Worm (Caenorhabditis elegans) whole organism, young adult: ENCODE results near the gene lys-4.

ENCODE experiments used
- B0019.2 ChIP-seq: fragments of 200-800 bp; sonication (Bioruptor generic); conservative IDR thresholded peaks from 2 replicates; pipeline ENCODE4 v1.3.6; 2022; ENCODE audit warnings: missing genetic modification reagents, missing genetic modification characterization, missing compliant biosample characterization
- B0336.3 ChIP-seq: fragments of 200-800 bp; sonication (Bioruptor generic); IDR thresholded peaks from 2 replicates; pipeline ENCODE4 v1.3.6; 2022; ENCODE audit warnings: missing genetic modification characterization, missing compliant biosample characterization
- D2030.7 ChIP-seq: fragments of 200-800 bp; sonication (Bioruptor generic); IDR thresholded peaks from 2 replicates; pipeline ENCODE4 v1.3.6; 2022; ENCODE audit warnings: missing genetic modification reagents, missing genetic modification characterization, missing compliant biosample characterization
- F23B12.7 ChIP-seq: sonication (generic microtip); optimal IDR thresholded peaks from 2 replicates; lab custom pipeline; 2017; ENCODE audit warnings: missing genetic modification characterization, mild to moderate bottlenecking, missing compliant biosample characterization, antibody characterized with exemption, moderate library complexity; ENCODE audit not compliant: insufficient read depth
- F37B4.10 ChIP-seq: fragments of 200-800 bp; sonication (Bioruptor generic); IDR thresholded peaks from 2 replicates; pipeline ENCODE4 v1.3.6; 2022; ENCODE audit warnings: missing genetic modification characterization, missing compliant biosample characterization
- T07F8.4 ChIP-seq: sonication (generic microtip); optimal IDR thresholded peaks from 2 replicates; lab custom pipeline; 2016; ENCODE audit warnings: mild to moderate bottlenecking, missing genetic modification characterization, moderate library complexity, missing compliant biosample characterization
- T26A5.8 ChIP-seq: sonication (generic microtip); optimal IDR thresholded peaks from 2 replicates; lab custom pipeline; 2016; ENCODE audit warnings: missing genetic modification characterization, missing compliant biosample characterization
- Y79H2A.3 ChIP-seq: fragments of 200-800 bp; sonication (Bioruptor generic); conservative IDR thresholded peaks from 2 replicates; pipeline ENCODE4 v1.3.6; 2022; ENCODE audit warnings: missing genetic modification reagents, missing genetic modification characterization, missing compliant biosample characterization
- Y95B8A.8 ChIP-seq: fragments of 200-800 bp; sonication (Bioruptor generic); IDR thresholded peaks from 2 replicates; pipeline ENCODE4 v1.3.6; 2022; ENCODE audit warnings: missing genetic modification reagents, missing genetic modification characterization, missing compliant biosample characterization
- ZK185.1 ChIP-seq: sonication (generic microtip); optimal IDR thresholded peaks from 2 replicates; lab custom pipeline; 2016; ENCODE audit warnings: mild to moderate bottlenecking, missing genetic modification characterization, missing compliant biosample characterization; ENCODE audit not compliant: poor library complexity, severe bottlenecking
- atf-7 ChIP-seq: sonication (generic microtip); optimal IDR thresholded peaks from 2 replicates; lab custom pipeline; 2017; ENCODE audit warnings: mild to moderate bottlenecking, missing genetic modification characterization, missing compliant biosample characterization
- athp-1 ChIP-seq: sonication (generic microtip); optimal IDR thresholded peaks from 2 replicates; lab custom pipeline; 2017; ENCODE audit warnings: mild to moderate bottlenecking, missing genetic modification characterization, missing compliant biosample characterization
- attf-3 ChIP-seq: fragments of 200-800 bp; sonication (Bioruptor generic); conservative IDR thresholded peaks from 2 replicates; pipeline ENCODE4 v1.3.6; 2022; ENCODE audit warnings: missing genetic modification reagents, missing genetic modification characterization, missing compliant biosample characterization
- bed-2 ChIP-seq: fragments of 200-800 bp; sonication (Bioruptor generic); IDR thresholded peaks from 2 replicates; pipeline ENCODE4 v1.3.6; 2022; ENCODE audit warnings: missing genetic modification reagents, missing genetic modification characterization, missing compliant biosample characterization
- ccch-3 ChIP-seq: fragments of 200-800 bp; sonication (Bioruptor generic); optimal IDR thresholded peaks from 2 replicates; lab custom pipeline; 2018; ENCODE audit warnings: mild to moderate bottlenecking, missing genetic modification characterization, missing compliant biosample characterization
- ceh-27 ChIP-seq: fragments of 200-800 bp; sonication (Bioruptor generic); optimal IDR thresholded peaks from 2 replicates; lab custom pipeline; 2018; ENCODE audit warnings: mild to moderate bottlenecking, missing genetic modification characterization, moderate library complexity, missing compliant biosample characterization
- ceh-91 ChIP-seq: fragments of 200-800 bp; sonication (Bioruptor generic); IDR thresholded peaks from 2 replicates; pipeline ENCODE4 v1.3.6; 2022; ENCODE audit warnings: missing genetic modification reagents, missing genetic modification characterization, missing compliant biosample characterization
- chd-7 ChIP-seq: sonication (generic microtip); optimal IDR thresholded peaks from 2 replicates; lab custom pipeline; 2016; ENCODE audit warnings: mild to moderate bottlenecking, missing genetic modification characterization, moderate library complexity, missing compliant biosample characterization
- dpl-1 ChIP-seq: fragments of 150-350 bp; optimal IDR thresholded peaks from 2 replicates; lab custom pipeline; 2014; ENCODE audit warnings: missing biosample characterization, missing genetic modification reagents, missing genetic modification characterization
- efl-1 ChIP-seq: fragments of 150-350 bp; optimal IDR thresholded peaks from 2 replicates; lab custom pipeline; 2014; ENCODE audit warnings: missing biosample characterization, missing genetic modification reagents, missing genetic modification characterization
- ets-4 ChIP-seq: fragments of 200-800 bp; sonication (Bioruptor generic); optimal IDR thresholded peaks from 2 replicates; lab custom pipeline; 2018; ENCODE audit warnings: mild to moderate bottlenecking, missing genetic modification characterization, missing compliant biosample characterization
- gei-17 ChIP-seq: fragments of 200-800 bp; sonication (Bioruptor generic); optimal IDR thresholded peaks from 2 replicates; lab custom pipeline; 2018; ENCODE audit warnings: mild to moderate bottlenecking, missing genetic modification characterization, missing compliant biosample characterization
- hlh-12 ChIP-seq: sonication (generic microtip); optimal IDR thresholded peaks from 2 replicates; lab custom pipeline; 2016; ENCODE audit warnings: missing genetic modification characterization, missing compliant biosample characterization
- hrde-1 ChIP-seq: sonication (generic microtip); optimal IDR thresholded peaks from 2 replicates; lab custom pipeline; 2016; ENCODE audit warnings: missing genetic modification characterization, mild to moderate bottlenecking, missing compliant biosample characterization, moderate library complexity, missing genotype, missing genetic modification reagents, borderline replicate concordance
- let-607 ChIP-seq, 2 experiments: fragments of 200-800 bp in 1 of 2; sonication (Bioruptor generic) in 1 of 2; sonication (generic microtip) in 1 of 2; optimal IDR thresholded peaks; 2 replicates each; lab custom pipeline; 2016 to 2018; ENCODE audit warnings: mild to moderate bottlenecking in 2 of 2, missing compliant biosample characterization in 2 of 2, missing genetic modification characterization in 2 of 2, moderate library complexity in 2 of 2, missing genotype in 1 of 2
- lin-35 ChIP-seq, 3 experiments: fragments of 150-350 bp in 2 of 3; sonication (generic microtip) in 1 of 3; optimal IDR thresholded peaks; 2 replicates each; lab custom pipeline; 2014 to 2018; ENCODE audit warnings: missing biosample characterization in 3 of 3, missing genetic modification characterization in 3 of 3, missing genetic modification reagents in 3 of 3
- lin-40 ChIP-seq: sonication (generic microtip); optimal IDR thresholded peaks from 2 replicates; lab custom pipeline; 2016; ENCODE audit warnings: missing genetic modification characterization, mild to moderate bottlenecking, missing compliant biosample characterization, missing genotype, missing genetic modification reagents
- lir-1 ChIP-seq: fragments of 200-800 bp; sonication (Bioruptor generic); conservative IDR thresholded peaks from 2 replicates; pipeline ENCODE4 v1.3.6; 2022; ENCODE audit warnings: missing genetic modification reagents, missing genetic modification characterization, missing compliant biosample characterization
- lsl-1 ChIP-seq: fragments of 200-800 bp; sonication (Bioruptor generic); optimal IDR thresholded peaks from 2 replicates; lab custom pipeline; 2018; ENCODE audit warnings: mild to moderate bottlenecking, missing genetic modification characterization, moderate library complexity, missing compliant biosample characterization
- madf-10 ChIP-seq: sonication (generic microtip); optimal IDR thresholded peaks from 2 replicates; lab custom pipeline; 2016; ENCODE audit warnings: mild to moderate bottlenecking, missing genetic modification characterization, missing compliant biosample characterization
- mel-28 ChIP-seq: sonication (generic microtip); optimal IDR thresholded peaks from 2 replicates; lab custom pipeline; 2016; ENCODE audit warnings: borderline replicate concordance, mild to moderate bottlenecking, missing genetic modification characterization, missing compliant biosample characterization
- mes-4 ChIP-seq: sonication (generic microtip); optimal IDR thresholded peaks from 2 replicates; lab custom pipeline; 2016; ENCODE audit warnings: missing genotype, missing genetic modification characterization, missing compliant biosample characterization
- mxl-1 ChIP-seq: sonication (generic microtip); optimal IDR thresholded peaks from 2 replicates; lab custom pipeline; 2016; ENCODE audit warnings: missing genetic modification characterization, missing compliant biosample characterization
- nfya-2 ChIP-seq: fragments of 200-800 bp; sonication (Bioruptor generic); IDR thresholded peaks from 2 replicates; pipeline ENCODE4 v1.3.6; 2022; ENCODE audit warnings: missing genetic modification reagents, missing genetic modification characterization, missing compliant biosample characterization
- nhr-120 ChIP-seq: fragments of 200-800 bp; sonication (Bioruptor generic); IDR thresholded peaks from 2 replicates; pipeline ENCODE4 v1.3.6; 2022; ENCODE audit warnings: missing genetic modification characterization, missing compliant biosample characterization
- nhr-90 ChIP-seq: sonication (generic microtip); optimal IDR thresholded peaks from 2 replicates; lab custom pipeline; 2016; ENCODE audit warnings: missing genotype, mild to moderate bottlenecking, missing genetic modification characterization, missing compliant biosample characterization
- pbrm-1 ChIP-seq: fragments of 200-800 bp; sonication (Bioruptor generic); IDR thresholded peaks from 2 replicates; pipeline ENCODE4 v1.3.6; 2022; ENCODE audit warnings: missing genetic modification reagents, missing genetic modification characterization, missing compliant biosample characterization
- rec-8 ChIP-seq, 2 experiments: sonication (generic microtip); optimal IDR thresholded peaks; 2 replicates each; lab custom pipeline; 2016; ENCODE audit warnings: mild to moderate bottlenecking in 2 of 2, missing genetic modification characterization in 2 of 2, missing genetic modification reagents in 2 of 2, missing genotype in 2 of 2, missing biosample characterization in 1 of 2, missing compliant biosample characterization in 1 of 2, moderate library complexity in 1 of 2
- repo-1 ChIP-seq: sonication (generic microtip); optimal IDR thresholded peaks from 2 replicates; lab custom pipeline; 2017; ENCODE audit warnings: mild to moderate bottlenecking, missing genetic modification characterization, missing compliant biosample characterization
- sdz-38 ChIP-seq: sonication (generic microtip); optimal IDR thresholded peaks from 2 replicates; lab custom pipeline; 2016; ENCODE audit warnings: missing genotype, missing genetic modification characterization, missing compliant biosample characterization
- snpc-3.4 ChIP-seq: sonication (generic microtip); optimal IDR thresholded peaks from 2 replicates; lab custom pipeline; 2017; ENCODE audit warnings: missing genetic modification characterization, mild to moderate bottlenecking, missing compliant biosample characterization, antibody characterized with exemption, moderate library complexity, missing genotype, missing genetic modification reagents
- somi-1 ChIP-seq: fragments of 200-800 bp; sonication (Bioruptor generic); optimal IDR thresholded peaks from 2 replicates; lab custom pipeline; 2018; ENCODE audit warnings: mild to moderate bottlenecking, missing genetic modification characterization, missing compliant biosample characterization
- xnd-1 ChIP-seq: sonication (generic microtip); optimal IDR thresholded peaks from 2 replicates; lab custom pipeline; 2016; ENCODE audit warnings: missing genotype, missing genetic modification reagents, missing genetic modification characterization, missing compliant biosample characterization
- ztf-18 ChIP-seq: sonication (generic microtip); optimal IDR thresholded peaks from 2 replicates; lab custom pipeline; 2016; ENCODE audit warnings: missing genotype, mild to moderate bottlenecking, missing genetic modification characterization, missing compliant biosample characterization
- ztf-25 ChIP-seq: fragments of 200-800 bp; sonication (Bioruptor generic); IDR thresholded peaks from 2 replicates; pipeline ENCODE4 v1.3.6; 2022; ENCODE audit warnings: missing genetic modification reagents, missing genetic modification characterization, missing compliant biosample characterization
- ztf-28 ChIP-seq: fragments of 200-800 bp; sonication (Bioruptor generic); IDR thresholded peaks from 2 replicates; pipeline ENCODE4 v1.3.6; 2022; ENCODE audit warnings: missing genetic modification reagents, missing genetic modification characterization, missing compliant biosample characterization
- ztf-6 ChIP-seq: fragments of 200-800 bp; sonication (Bioruptor generic); IDR thresholded peaks from 2 replicates; pipeline ENCODE4 v1.3.6; 2022; ENCODE audit warnings: missing genetic modification reagents, missing genetic modification characterization, missing compliant biosample characterization

The lys-4 gene

DNA sequence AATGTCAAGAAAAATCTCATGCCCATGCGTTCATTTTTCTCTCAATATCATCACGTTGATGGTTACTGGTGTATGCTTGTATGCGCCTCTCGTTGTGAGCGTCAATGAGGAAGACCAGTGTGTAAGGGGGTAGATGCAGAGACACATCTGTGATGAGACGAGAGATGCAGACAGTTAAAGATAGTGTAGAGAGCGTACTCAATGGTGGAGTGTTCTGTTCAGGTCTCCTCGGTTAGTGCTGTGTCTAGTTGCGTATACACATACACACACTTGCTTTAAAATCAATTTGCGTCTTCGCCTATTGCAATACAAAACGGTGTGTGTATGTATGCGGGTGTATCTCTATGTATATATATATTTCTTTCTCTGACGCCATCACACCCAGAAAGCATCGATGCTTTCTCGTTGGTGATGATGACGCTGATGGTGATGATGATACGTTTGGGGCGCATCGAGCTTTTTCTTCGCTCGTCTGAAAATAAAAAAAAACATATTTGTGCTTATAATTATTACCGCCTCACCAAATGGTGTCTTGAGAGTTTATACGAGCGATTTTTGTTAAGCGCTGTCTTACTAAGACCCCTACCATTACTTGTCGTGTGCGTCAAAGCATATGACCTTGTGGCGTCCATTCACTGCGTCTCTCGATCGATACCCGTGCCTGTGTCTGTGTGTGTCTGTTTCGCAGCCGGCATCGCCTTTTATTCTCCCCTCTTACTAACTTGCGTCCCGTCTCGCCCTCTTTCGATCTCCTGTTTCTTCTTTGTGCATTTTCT lies 29.4 kb downstream of the lys-4 start, which contains the start of gene F40F11.3 (continued):
- TF ChIP-seq let-607 (tag; optimal IDR thresholded peaks at IDR 0.05; lab: Kevin White, UChicago), result peak in 1 of 2 experiments; percentile 52
- TF ChIP-seq chd-7 (tag; lab: Kevin White, UChicago), result peak; percentile 14
- TF ChIP-seq lsl-1 (GFP tag; lab: Kevin White, UChicago), result no peak
- TF ChIP-seq ZK185.1 (tag; lab: Kevin White, UChicago), result peak; percentile 79
- TF ChIP-seq mel-28 (tag; lab: Kevin White, UChicago), result no peak
- TF ChIP-seq somi-1 (GFP tag; lab: Kevin White, UChicago), result peak; percentile 16
- no peak for TF ChIP-seq lir-1 (GFP tag; lab: Robert Waterston, UW)
- no peak for TF ChIP-seq Y79H2A.3 (GFP tag; lab: Robert Waterston, UW)
- TF ChIP-seq dpl-1 (GFP tag; lab: Kevin White, UChicago), result peak; percentile 32
- TF ChIP-seq sdz-38 (tag; lab: Kevin White, UChicago), result no peak
- TF ChIP-seq athp-1 (tag; lab: Kevin White, UChicago), result peak; percentile 26
- TF ChIP-seq atf-7 (tag; lab: Kevin White, UChicago), result peak; percentile 42
- TF ChIP-seq nfya-2 (GFP tag; lab: Robert Waterston, UW), result 0 out of 2 replicates have a peak, but pooled peaks have one; percentile 10
- no peak for TF ChIP-seq ztf-25 (GFP tag; lab: Robert Waterston, UW)
- TF ChIP-seq mes-4 (tag; lab: Kevin White, UChicago), result no peak
- TF ChIP-seq T07F8.4 (tag; lab: Kevin White, UChicago), result no peak
- TF ChIP-seq nhr-120 (GFP tag; lab: Robert Waterston, UW), result no peak
- no peak for TF ChIP-seq ztf-6
- TF ChIP-seq lin-35 (GFP tag; optimal IDR thresholded peaks at IDR 0.05; lab: Kevin White, UChicago), result peak in 1 of 3 experiments; percentile 82
- TF ChIP-seq hrde-1 (tag; lab: Kevin White, UChicago), result no peak
- no peak for TF ChIP-seq efl-1
- TF ChIP-seq snpc-3.4 (tag; lab: Kevin White, UChicago), result no peak
- no peak for TF ChIP-seq rec-8 (tag; optimal IDR thresholded peaks at IDR 0.05; lab: Kevin White, UChicago)
- no peak for TF ChIP-seq B0019.2 (GFP tag; lab: Robert Waterston, UW)
- no peak for TF ChIP-seq hlh-12 (tag; lab: Kevin White, UChicago)
- peak; percentile 13 for TF ChIP-seq nhr-90 (tag; lab: Kevin White, UChicago)
- no peak for TF ChIP-seq mxl-1 (tag; lab: Kevin White, UChicago)
- TF ChIP-seq F23B12.7 (tag; lab: Kevin White, UChicago), result no peak
- no peak for TF ChIP-seq gei-17
- TF ChIP-seq Y95B8A.8 (GFP tag; lab: Robert Waterston, UW), result 0 out of 2 replicates have a peak, but pooled peaks have one; percentile 14
- peak; percentile 73 for TF ChIP-seq pbrm-1
- TF ChIP-seq ceh-27, result peak; percentile 94
- TF ChIP-seq ztf-28 (GFP tag; lab: Robert Waterston, UW), result no peak
- TF ChIP-seq ccch-3 (GFP tag; lab: Kevin White, UChicago), result no peak
- no peak for TF ChIP-seq bed-2 (GFP tag; lab: Robert Waterston, UW)
- no peak for TF ChIP-seq T26A5.8 (tag; lab: Kevin White, UChicago)
- TF ChIP-seq B0336.3 (GFP tag; lab: Robert Waterston, UW), result peak; percentile 26
- TF ChIP-seq lin-40, result peak; percentile 83
- TF ChIP-seq ztf-18, result peak; percentile 2
- peak; percentile 41 for TF ChIP-seq ets-4 (GFP tag; lab: Kevin White, UChicago)
- TF ChIP-seq D2030.7 (GFP tag; lab: Robert Waterston, UW), result no peak
- no peak for TF ChIP-seq xnd-1 (tag; lab: Kevin White, UChicago)
- TF ChIP-seq F37B4.10, result no peak
- no peak for TF ChIP-seq attf-3
- TF ChIP-seq repo-1 (tag; lab: Kevin White, UChicago), result peak; percentile 87
- TF ChIP-seq madf-10 (tag; lab: Kevin White, UChicago), result peak; percentile 71
- TF ChIP-seq ceh-91 (GFP tag; lab: Robert Waterston, UW), result peak; percentile 10; the same call in 1 of the 2 replicates
